Worm (Caenorhabditis elegans) whole organism, L4 larva: ENCODE results near the gene nbet-1.
A peak's percentile ranks its signal among the peaks of the same experiment; 100 is the strongest.
"Not testable (repeated sequence)": the region's sequence is repeated elsewhere in the genome, so short reads cannot be mapped to it uniquely, and the experiment has no call there.

Source experiments
- F10B5.3 ChIP-seq: sonication (generic microtip); optimal IDR thresholded peaks from 2 replicates; lab custom pipeline; 2016; ENCODE audit warnings: mild to moderate bottlenecking, missing genetic modification characterization, missing compliant biosample characterization
- F49E8.2 ChIP-seq: sonication (generic microtip); optimal IDR thresholded peaks from 2 replicates; lab custom pipeline; 2016; ENCODE audit warnings: missing compliant biosample characterization, mild to moderate bottlenecking, missing genetic modification characterization, borderline replicate concordance
- R02D3.7 ChIP-seq: fragments of 150-350 bp; sonication (generic microtip); optimal IDR thresholded peaks from 3 replicates; lab custom pipeline; 2014; ENCODE audit warnings: missing biosample characterization, missing genetic modification characterization
- T20F7.1 ChIP-seq: fragments of 200-800 bp; sonication (Bioruptor generic); optimal IDR thresholded peaks from 2 replicates; lab custom pipeline; 2018; ENCODE audit warnings: mild to moderate bottlenecking, missing genetic modification characterization, missing compliant biosample characterization
- Y48G9A.11 ChIP-seq: fragments of 200-800 bp; sonication (Bioruptor generic); IDR thresholded peaks from 2 replicates; pipeline ENCODE4 v1.3.6; 2022; ENCODE audit warnings: missing genetic modification reagents, missing genetic modification characterization, missing compliant biosample characterization
- aha-1 ChIP-seq: fragments of 150-350 bp; peaks from one replicate; lab custom pipeline; 2014; ENCODE audit warnings: missing biosample characterization, missing genetic modification characterization
- ceh-62 ChIP-seq: sonication (generic microtip); optimal IDR thresholded peaks from 2 replicates; lab custom pipeline; 2017; ENCODE audit warnings: missing biosample characterization, missing genetic modification characterization
- daf-12 ChIP-seq: fragments of 150-350 bp; optimal IDR thresholded peaks from 2 replicates; lab custom pipeline; 2014; ENCODE audit warnings: missing biosample characterization, missing genetic modification reagents, missing genetic modification characterization
- daf-16 ChIP-seq, 3 experiments: sonication (generic microtip); optimal IDR thresholded peaks; 2 replicates each; lab custom pipeline; 2016 to 2017; ENCODE audit warnings: missing genetic modification characterization in 3 of 3, missing genetic modification reagents in 3 of 3, mild to moderate bottlenecking in 2 of 3, missing compliant biosample characterization in 2 of 3, missing biosample characterization in 1 of 3, moderate library complexity in 1 of 3
- daf-19 ChIP-seq: fragments of 200-800 bp; sonication (Bioruptor generic); conservative IDR thresholded peaks from 2 replicates; pipeline ENCODE4 v1.3.6; 2022; ENCODE audit warnings: missing genetic modification characterization, missing compliant biosample characterization
- dmd-9 ChIP-seq: fragments of 200-800 bp; sonication (Bioruptor generic); IDR thresholded peaks from 2 replicates; pipeline ENCODE4 v1.3.6; 2022; ENCODE audit warnings: missing genetic modification reagents, missing genetic modification characterization, missing compliant biosample characterization
- dpl-1 ChIP-seq: fragments of 150-350 bp; optimal IDR thresholded peaks from 2 replicates; lab custom pipeline; 2014; ENCODE audit warnings: missing biosample characterization, missing genetic modification reagents, missing genetic modification characterization
- dve-1 ChIP-seq: sonication (generic microtip); optimal IDR thresholded peaks from 2 replicates; lab custom pipeline; 2017; ENCODE audit warnings: antibody characterized with exemption, mild to moderate bottlenecking, missing genetic modification characterization, missing compliant biosample characterization; ENCODE audit not compliant: insufficient read depth
- fos-1 ChIP-seq: fragments of 150-350 bp; optimal IDR thresholded peaks from 2 replicates; lab custom pipeline; 2014; ENCODE audit warnings: missing biosample characterization, missing genetic modification characterization
- hlh-11 ChIP-seq: fragments of 200-800 bp; sonication (Bioruptor generic); optimal IDR thresholded peaks from 2 replicates; lab custom pipeline; 2018; ENCODE audit warnings: mild to moderate bottlenecking, missing genetic modification characterization, missing compliant biosample characterization
- lim-7 ChIP-seq: fragments of 200-800 bp; sonication (Bioruptor generic); IDR thresholded peaks from 2 replicates; pipeline ENCODE4 v1.3.6; 2022; ENCODE audit warnings: missing genetic modification characterization, missing compliant biosample characterization
- lin-1 ChIP-seq: fragments of 200-800 bp; sonication (Bioruptor generic); IDR thresholded peaks from 2 replicates; pipeline ENCODE4 v1.3.6; 2022; ENCODE audit warnings: missing genetic modification reagents, missing genetic modification characterization, missing compliant biosample characterization
- lin-29 ChIP-seq: fragments of 200-800 bp; sonication (Bioruptor generic); IDR thresholded peaks from 2 replicates; pipeline ENCODE4 v1.3.6; 2022; ENCODE audit warnings: missing genetic modification reagents, missing genetic modification characterization, missing compliant biosample characterization
- lin-38 ChIP-seq: fragments of 200-800 bp; sonication (Bioruptor generic); IDR thresholded peaks from 2 replicates; pipeline ENCODE4 v1.3.6; 2022; ENCODE audit warnings: missing genetic modification reagents, missing genetic modification characterization, missing compliant biosample characterization
- lin-39 ChIP-seq: fragments of 150-350 bp; optimal IDR thresholded peaks from 2 replicates; lab custom pipeline; 2014; ENCODE audit warnings: missing biosample characterization, missing genetic modification reagents, missing genetic modification characterization
- mep-1 ChIP-seq: fragments of 150-350 bp; sonication (generic microtip); optimal IDR thresholded peaks from 3 replicates; lab custom pipeline; 2014; ENCODE audit warnings: missing biosample characterization, missing genetic modification characterization
- mxl-3 ChIP-seq: fragments of 200-800 bp; sonication (Bioruptor generic); optimal IDR thresholded peaks from 2 replicates; lab custom pipeline; 2018; ENCODE audit warnings: mild to moderate bottlenecking, missing genetic modification characterization, missing compliant biosample characterization
- nhr-10 ChIP-seq: fragments of 150-350 bp; optimal IDR thresholded peaks from 2 replicates; lab custom pipeline; 2014; ENCODE audit warnings: missing biosample characterization, missing genetic modification characterization
- nhr-111 ChIP-seq: fragments of 200-800 bp; sonication (Bioruptor generic); optimal IDR thresholded peaks from 2 replicates; lab custom pipeline; 2018; ENCODE audit warnings: mild to moderate bottlenecking, missing genetic modification characterization, missing compliant biosample characterization
- nhr-237 ChIP-seq: sonication (generic microtip); optimal IDR thresholded peaks from 2 replicates; lab custom pipeline; 2017; ENCODE audit warnings: missing biosample characterization, missing genetic modification characterization
- nhr-25 ChIP-seq: sonication (generic microtip); optimal IDR thresholded peaks from 2 replicates; lab custom pipeline; 2017; ENCODE audit warnings: missing genetic modification characterization, mild to moderate bottlenecking, missing compliant biosample characterization, antibody characterized with exemption, moderate library complexity, borderline replicate concordance; ENCODE audit not compliant: insufficient read depth
- nhr-28 ChIP-seq: fragments of 150-350 bp; optimal IDR thresholded peaks from 2 replicates; lab custom pipeline; 2014; ENCODE audit warnings: missing biosample characterization, missing genetic modification characterization
- nhr-76 ChIP-seq: fragments of 150-350 bp; optimal IDR thresholded peaks from 2 replicates; lab custom pipeline; 2014; ENCODE audit warnings: missing biosample characterization, missing genetic modification characterization
- nhr-77 ChIP-seq: fragments of 150-350 bp; optimal IDR thresholded peaks from 2 replicates; lab custom pipeline; 2014; ENCODE audit warnings: missing biosample characterization, missing genetic modification characterization
- saeg-2 ChIP-seq: fragments of 200-800 bp; sonication (Bioruptor generic); IDR thresholded peaks from 2 replicates; pipeline ENCODE4 v1.3.6; 2022; ENCODE audit warnings: missing genetic modification reagents, missing genetic modification characterization, missing compliant biosample characterization
- sdz-12 ChIP-seq: fragments of 200-800 bp; sonication (Bioruptor generic); optimal IDR thresholded peaks from 2 replicates; lab custom pipeline; 2018; ENCODE audit warnings: mild to moderate bottlenecking, missing genetic modification characterization, missing compliant biosample characterization
- snpc-1.2 ChIP-seq: fragments of 200-800 bp; sonication (Bioruptor generic); IDR thresholded peaks from 2 replicates; pipeline ENCODE4 v1.3.6; 2022; ENCODE audit warnings: missing genetic modification reagents, missing genetic modification characterization, missing compliant biosample characterization
- snpc-4 ChIP-seq: fragments of 150-350 bp; optimal IDR thresholded peaks from 2 replicates; lab custom pipeline; 2014; ENCODE audit warnings: missing biosample characterization, missing genetic modification characterization
- spr-1 ChIP-seq: sonication (generic microtip); optimal IDR thresholded peaks from 2 replicates; lab custom pipeline; 2016; ENCODE audit warnings: mild to moderate bottlenecking, missing genetic modification characterization, missing compliant biosample characterization
- spr-3 ChIP-seq: fragments of 200-800 bp; sonication (Bioruptor generic); optimal IDR thresholded peaks from 2 replicates; lab custom pipeline; 2018; ENCODE audit warnings: mild to moderate bottlenecking, missing genetic modification characterization, missing compliant biosample characterization
- tag-97 ChIP-seq: fragments of 200-800 bp; sonication (Bioruptor generic); IDR thresholded peaks from 2 replicates; pipeline ENCODE4 v1.3.6; 2022; ENCODE audit warnings: missing genetic modification characterization, missing compliant biosample characterization
- unc-39 ChIP-seq: sonication (generic microtip); optimal IDR thresholded peaks from 2 replicates; lab custom pipeline; 2017; ENCODE audit warnings: missing biosample characterization, missing genetic modification characterization
- unc-62 ChIP-seq, 3 experiments: fragments of 150-350 bp in 1 of 3; sonication (generic microtip); optimal IDR thresholded peaks in 2 of 3; peaks in 1 of 3; 1 replicate in 1 of 3; 2 replicates in 2 of 3; lab custom pipeline; 2014 to 2017; ENCODE audit warnings: missing biosample characterization in 3 of 3, missing genetic modification characterization in 3 of 3, missing genetic modification reagents in 3 of 3, missing genotype in 1 of 3
- zfp-3 ChIP-seq: fragments of 200-800 bp; sonication (Bioruptor generic); conservative IDR thresholded peaks from 2 replicates; pipeline ENCODE4 v1.3.6; 2022; ENCODE audit warnings: missing genetic modification reagents, missing genetic modification characterization, missing compliant biosample characterization
- ztf-11 ChIP-seq: fragments of 150-350 bp; optimal IDR thresholded peaks from 2 replicates; lab custom pipeline; 2014; ENCODE audit warnings: missing biosample characterization, missing genetic modification characterization

nbet-1 gene

ce11 chrIV:5160171-5160570 is 49.1 kb upstream of the nbet-1 start, which contains the start of the genes C24D10.6 and C24D10.4 (continued):
- peak; percentile 59; the same call in 1 of the 2 replicates for TF ChIP-seq snpc-1.2 (GFP tag; lab: Robert Waterston, UW)

ce11 chrIV:5162941-5163340 is 46.4 kb upstream of the nbet-1 start, which contains the start of the genes nspd-3 and C24D10.2:
nspd-3 (minus strand) TSS chrIV:5163041.
C24D10.2 (plus strand) TSS chrIV:5163339.
- TF ChIP-seq nhr-111; daf-12 (tag; lab: Kevin White, UChicago); saeg-2: not testable (repeated sequence)

DNA sequence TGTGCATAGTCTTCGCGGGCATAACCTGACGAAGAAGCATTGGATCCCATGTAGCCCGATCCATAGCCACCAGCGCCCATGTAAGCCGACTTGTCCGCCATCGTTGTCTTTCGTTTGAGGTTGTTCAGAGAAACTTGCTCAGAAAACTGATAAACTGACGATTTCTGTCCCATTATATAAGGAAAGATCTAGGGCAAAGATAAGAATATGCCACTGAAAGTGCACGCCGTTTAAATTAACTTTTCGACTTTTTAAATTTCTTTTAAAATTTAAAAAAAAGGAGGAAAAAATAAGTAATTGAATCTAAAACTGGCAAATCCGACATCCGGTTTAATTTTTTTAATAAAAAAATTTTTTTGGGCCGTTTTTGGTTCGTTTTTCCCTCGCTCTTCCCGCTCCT is 43.7 kb upstream of the nbet-1 start, which contains the start of gene nspd-6:
Gene nspd-6, minus strand, starts transcription at position 101 of the 400 bp plus-strand sequence.
- not testable (repeated sequence) for TF ChIP-seq snpc-4 (tag; lab: Kevin White, UChicago); lin-1; nhr-28 (tag; lab: Kevin White, UChicago)

DNA sequence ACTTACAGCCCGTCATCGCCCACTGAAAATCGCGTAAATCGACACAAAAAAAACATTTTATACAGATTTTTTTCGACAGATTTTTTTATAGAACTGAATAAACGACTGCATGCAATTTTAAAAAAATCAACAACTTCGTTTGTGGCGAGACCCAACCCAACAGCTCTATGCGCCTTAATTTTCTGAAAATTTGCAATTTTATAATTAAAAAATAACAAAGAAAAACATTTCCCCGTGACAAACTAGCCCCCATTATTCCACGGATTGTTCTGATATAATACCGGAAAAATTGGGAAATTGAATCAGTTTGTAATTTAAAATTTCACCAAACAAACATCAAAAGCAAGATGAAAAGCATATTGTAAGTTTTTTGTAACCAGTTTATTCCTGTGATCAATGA is 43.3 kb upstream of the nbet-1 start, which contains the start of gene ptp-5.1:
Gene ptp-5.1, plus strand, starts transcription at position 301 of the 400 bp plus-strand sequence.
- TF ChIP-seq fos-1 (tag; lab: Kevin White, UChicago): no peak
- TF ChIP-seq mep-1 (tag; lab: Kevin White, UChicago): no peak
- no peak for TF ChIP-seq nhr-76 (tag; lab: Kevin White, UChicago)
- no peak for TF ChIP-seq daf-16 (GFP tag; optimal IDR thresholded peaks at IDR 0.05; lab: Kevin White, UChicago)
- no peak for TF ChIP-seq daf-16 (tag; optimal IDR thresholded peaks at IDR 0.05; lab: Kevin White, UChicago)
- no peak for TF ChIP-seq dpl-1 (GFP tag; lab: Kevin White, UChicago)
- TF ChIP-seq tag-97: no peak
- no peak for TF ChIP-seq daf-12 (tag; lab: Kevin White, UChicago)
- no peak for TF ChIP-seq F10B5.3
- no peak for TF ChIP-seq F49E8.2 (tag; lab: Kevin White, UChicago)
- no peak for TF ChIP-seq dve-1 (tag; lab: Kevin White, UChicago)
- TF ChIP-seq nhr-111: no peak
- TF ChIP-seq lim-7 (GFP tag; lab: Robert Waterston, UW): no peak
- TF ChIP-seq dmd-9: no peak
- TF ChIP-seq, all 104 proteins: peak for 0

- TF ChIP-seq ceh-62 (tag; lab: Kevin White, UChicago): no peak
- peak in 1 of 2 experiments; percentile 83 for TF ChIP-seq unc-62 (GFP tag; optimal IDR thresholded peaks at IDR 0.05 in 1 of 2; lab: Kevin White, UChicago)
- TF ChIP-seq unc-62 (tag; optimal IDR thresholded peaks at IDR 0.05; lab: Kevin White, UChicago): no peak
- no peak for TF ChIP-seq nhr-77
- no peak for TF ChIP-seq T20F7.1
- no peak for TF ChIP-seq mxl-3
- TF ChIP-seq lim-7 (GFP tag; lab: Robert Waterston, UW): no peak
- TF ChIP-seq hlh-11 (tag; lab: Kevin White, UChicago): peak; percentile 21
- TF ChIP-seq nhr-10 (tag; lab: Kevin White, UChicago): no peak
- TF ChIP-seq spr-3: no peak
- TF ChIP-seq zfp-3: no peak
- peak in 1 of 2 experiments; percentile 68 for TF ChIP-seq daf-16 (GFP tag; optimal IDR thresholded peaks at IDR 0.05; lab: Kevin White, UChicago)
- no peak for TF ChIP-seq daf-16 (tag; optimal IDR thresholded peaks at IDR 0.05; lab: Kevin White, UChicago)
- TF ChIP-seq unc-39 (tag; lab: Kevin White, UChicago): no peak
- TF ChIP-seq, all 104 proteins: peak for 3
Observed at ce11 chrIV:5169335-5169734, 40.0 kb upstream of the nbet-1 start.

DNA sequence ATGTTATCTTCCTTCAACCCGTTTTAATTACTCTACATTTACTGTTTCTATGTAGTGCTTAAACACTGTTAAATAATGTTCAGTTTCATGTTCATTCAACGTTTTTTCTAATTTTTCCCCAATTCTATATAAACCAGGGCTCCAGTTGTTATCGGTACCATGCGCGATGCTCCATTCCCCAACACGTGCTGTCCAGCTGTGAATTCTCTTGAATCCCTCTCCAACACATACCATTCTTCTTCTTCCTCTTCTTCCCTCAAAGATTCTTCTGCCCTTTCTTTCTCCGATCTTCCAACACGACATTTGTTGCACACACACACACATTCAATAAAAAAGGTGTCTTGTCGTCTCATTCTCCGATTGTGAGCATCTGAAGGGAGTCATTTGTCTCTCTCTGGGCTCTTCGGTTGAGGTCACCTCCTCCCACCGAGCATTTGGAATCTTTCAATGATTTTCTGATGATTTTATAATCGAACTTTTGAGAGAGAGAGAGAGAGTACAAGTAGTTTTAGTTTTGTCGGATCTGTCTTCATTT is 37.2 kb upstream of the nbet-1 start:
- TF ChIP-seq nhr-77: no peak
- TF ChIP-seq nhr-237 (tag; lab: Kevin White, UChicago): no peak
- no peak for TF ChIP-seq nhr-25 (tag; lab: Kevin White, UChicago)
- TF ChIP-seq unc-62 (GFP tag; optimal IDR thresholded peaks at IDR 0.05 in 1 of 2; lab: Kevin White, UChicago): peak in 1 of 2 experiments; percentile 34
- TF ChIP-seq unc-62 (tag; optimal IDR thresholded peaks at IDR 0.05; lab: Kevin White, UChicago): no peak
- no peak for TF ChIP-seq spr-1
- TF ChIP-seq daf-19: no peak
- TF ChIP-seq lin-38 (GFP tag; lab: Robert Waterston, UW): no peak
- peak; percentile 30 for TF ChIP-seq hlh-11 (tag; lab: Kevin White, UChicago)
- no peak for TF ChIP-seq lin-29 (GFP tag; lab: Robert Waterston, UW)
- no peak for TF ChIP-seq ztf-11 (tag; lab: Kevin White, UChicago)
- TF ChIP-seq aha-1: peak; percentile 72
- TF ChIP-seq Y48G9A.11 (GFP tag; lab: Robert Waterston, UW): no peak
- TF ChIP-seq lin-39 (tag; lab: Kevin White, UChicago): no peak
- TF ChIP-seq R02D3.7 (tag; lab: Kevin White, UChicago): no peak
- no peak for TF ChIP-seq sdz-12 (GFP tag; lab: Kevin White, UChicago)
- TF ChIP-seq unc-39 (tag; lab: Kevin White, UChicago): no peak
